Fruit fly (Drosophila melanogaster): ENCODE data around the gene Nup133.

- no peak for TF ChIP-seq net (GFP tag; optimal IDR thresholded peaks at IDR 0.05)
- TF ChIP-seq Ets21C (GFP tag; optimal IDR thresholded peaks at IDR 0.05): no peak
- TF ChIP-seq Blimp-1 (GFP tag; optimal IDR thresholded peaks at IDR 0.05): no peak
- no peak for TF ChIP-seq CG16779 (tag; optimal IDR thresholded peaks at IDR 0.05)
- no peak for TF ChIP-seq eg (GFP tag; IDR thresholded peaks at IDR 0.05)
- no peak for TF ChIP-seq fkh (GFP tag; optimal IDR thresholded peaks at IDR 0.05)
- no peak for TF ChIP-seq CG6276 (GFP tag; optimal IDR thresholded peaks at IDR 0.05)
Observed at dm6 chr3R:22667959-22668316, 22.5 kb upstream of the Nup133 start.

Data from whole organism, prepupa.